Worm (Caenorhabditis elegans): ENCODE results near the gene nsph-3.1.

Gene nsph-3.1

DNA sequence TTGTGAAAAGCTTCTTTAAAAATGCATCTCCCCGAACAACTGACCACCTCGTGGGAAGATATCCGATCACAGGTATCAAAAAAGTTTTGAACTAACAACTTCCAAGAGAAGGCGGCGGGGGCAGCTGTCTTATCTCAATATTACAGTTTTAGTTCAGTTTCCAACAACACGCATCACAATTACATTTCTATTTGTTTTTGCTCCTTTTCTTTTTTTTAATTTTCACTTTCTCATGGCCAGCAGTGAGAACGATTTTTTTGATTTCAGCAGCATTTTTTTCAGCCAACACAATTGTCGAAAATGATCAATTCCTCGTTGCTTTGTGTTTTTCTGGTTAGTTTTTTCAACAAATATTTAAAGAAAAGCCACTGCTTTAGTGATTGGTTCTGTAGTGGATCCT is 36.5 kb upstream of the nsph-3.1 start, which contains the start of gene ZK593.2:
ZK593.2 (plus strand) TSS at position 301 of the 400 bp plus-strand sequence.
- TF ChIP-seq zfp-3 (GFP tag; conservative IDR thresholded peaks at IDR 0.05) (no peak), nhr-11 (tag; optimal IDR thresholded peaks at IDR 0.05) (no peak), madf-9 (GFP tag; conservative IDR thresholded peaks at IDR 0.05) (no peak), egl-27 (tag; optimal IDR thresholded peaks at IDR 0.05) (no peak), mep-1 (tag; optimal IDR thresholded peaks at IDR 0.05) (no peak), nhr-111 (GFP tag; optimal IDR thresholded peaks at IDR 0.05) (no peak), daf-16 (GFP tag; optimal IDR thresholded peaks at IDR 0.05) (no peak), daf-16 (tag; optimal IDR thresholded peaks at IDR 0.05) (peak; percentile 8), ama-1 (optimal IDR thresholded peaks at IDR 0.05) (peak; percentile 59), mxl-2 (GFP tag; conservative IDR thresholded peaks at IDR 0.05) (0 out of 2 replicates have a peak, but pooled peaks have one; percentile 11), dmd-6 (GFP tag; IDR thresholded peaks at IDR 0.05) (peak; percentile 7; the same call in 1 of the 2 replicates)

ce11 chrIV:10915388-10915787 is 34.2 kb upstream of the nsph-3.1 start, which contains the start of gene ZK593.3:
ZK593.3 (plus strand) TSS chrIV:10915688.
- TF ChIP-seq mdl-1 (tag; optimal IDR thresholded peaks at IDR 0.05) (no peak), dmd-6 (GFP tag; IDR thresholded peaks at IDR 0.05) (peak; percentile 29), saeg-2 (GFP tag; IDR thresholded peaks at IDR 0.05) (no peak), nhr-28 (tag; optimal IDR thresholded peaks at IDR 0.05) (no peak), mxl-3 (GFP tag; optimal IDR thresholded peaks at IDR 0.05) (no peak), egl-43 (GFP tag; IDR thresholded peaks at IDR 0.05) (no peak)

- TF ChIP-seq ceh-44 (GFP tag; IDR thresholded peaks at IDR 0.05) (no peak), zip-11 (GFP tag; IDR thresholded peaks at IDR 0.05) (no peak), Y48G9A.11 (GFP tag; IDR thresholded peaks at IDR 0.05) (no peak), unc-62 (GFP tag; optimal IDR thresholded peaks at IDR 0.05 in 1 of 2) (no peak), unc-62 (tag; optimal IDR thresholded peaks at IDR 0.05) (no peak), nhr-102 (tag; optimal IDR thresholded peaks at IDR 0.05) (no peak), nhr-25 (tag; optimal IDR thresholded peaks at IDR 0.05; ENCODE audit: borderline replicate concordance, insufficient read depth) (no peak), lin-29 (GFP tag; IDR thresholded peaks at IDR 0.05) (no peak), nhr-6 (tag; optimal IDR thresholded peaks at IDR 0.05) (no peak), zfp-3 (GFP tag; conservative IDR thresholded peaks at IDR 0.05) (no peak), nhr-237 (tag; optimal IDR thresholded peaks at IDR 0.05) (no peak), F26F4.8 (GFP tag; conservative IDR thresholded peaks at IDR 0.05) (no peak), sdz-12 (GFP tag; optimal IDR thresholded peaks at IDR 0.05) (no peak), mdt-29 (GFP tag; IDR thresholded peaks at IDR 0.05) (no peak), vab-7 (GFP tag; IDR thresholded peaks at IDR 0.05) (no peak), ceh-32 (tag; optimal IDR thresholded peaks at IDR 0.05; ENCODE audit: poor library complexity) (no peak), ces-1 (GFP tag; optimal IDR thresholded peaks at IDR 0.05) (no peak)
Observed at ce11 chrIV:10916134-10916533, 33.5 kb upstream of the nsph-3.1 start.

ce11 chrIV:10918877-10919560 is 30.6 kb upstream of the nsph-3.1 start:
- TF ChIP-seq nhr-42 (GFP tag; IDR thresholded peaks at IDR 0.05) (peak; percentile 42; the same call in 1 of the 2 replicates), pqm-1 (tag; optimal IDR thresholded peaks at IDR 0.05) (peak; percentile 3), nhr-111 (GFP tag; optimal IDR thresholded peaks at IDR 0.05) (no peak), D1046.2 (GFP tag; IDR thresholded peaks at IDR 0.05) (no peak), hmg-1.1 (GFP tag; IDR thresholded peaks at IDR 0.05) (peak; percentile 86), Y75B8A.6 (GFP tag; IDR thresholded peaks at IDR 0.05) (no peak), madf-9 (GFP tag; conservative IDR thresholded peaks at IDR 0.05) (no peak), dmd-9 (GFP tag; IDR thresholded peaks at IDR 0.05) (no peak), nhr-41 (GFP tag; IDR thresholded peaks at IDR 0.05) (no peak), lin-38 (GFP tag; IDR thresholded peaks at IDR 0.05) (peak; percentile 87), dve-1 (tag; optimal IDR thresholded peaks at IDR 0.05; ENCODE audit: insufficient read depth) (peak; percentile 76), unc-39 (tag; optimal IDR thresholded peaks at IDR 0.05) (no peak), spr-3 (GFP tag; optimal IDR thresholded peaks at IDR 0.05) (peak; percentile 35), sdz-12 (GFP tag; optimal IDR thresholded peaks at IDR 0.05) (no peak), aly-2 (tag; optimal IDR thresholded peaks at IDR 0.05) (no peak), mdt-29 (GFP tag; IDR thresholded peaks at IDR 0.05) (no peak), aha-1 (tag) (peak; percentile 99), nhr-25 (tag; optimal IDR thresholded peaks at IDR 0.05; ENCODE audit: borderline replicate concordance, insufficient read depth) (no peak), zip-11 (GFP tag; IDR thresholded peaks at IDR 0.05) (no peak), egl-43 (GFP tag; IDR thresholded peaks at IDR 0.05) (no peak)
